Worm (Caenorhabditis elegans) whole organism, L4 larva: ENCODE measurements around the gene T03F6.4.

Experiments used
- aha-1 ChIP-seq: fragments of 150-350 bp; peaks from one replicate; lab custom pipeline; 2014; ENCODE audit warnings: missing biosample characterization, missing genetic modification characterization
- lin-39 ChIP-seq: fragments of 150-350 bp; optimal IDR thresholded peaks from 2 replicates; lab custom pipeline; 2014; ENCODE audit warnings: missing biosample characterization, missing genetic modification reagents, missing genetic modification characterization
- lir-3 ChIP-seq: sonication (generic microtip); optimal IDR thresholded peaks from 2 replicates; lab custom pipeline; 2016; ENCODE audit warnings: mild to moderate bottlenecking, missing genetic modification characterization, missing compliant biosample characterization
- mxl-2 ChIP-seq: fragments of 200-800 bp; sonication (Bioruptor generic); conservative IDR thresholded peaks from 2 replicates; pipeline ENCODE4 v1.3.6; 2022; ENCODE audit warnings: missing genetic modification reagents, missing genetic modification characterization, missing compliant biosample characterization
- nhr-28 ChIP-seq: fragments of 150-350 bp; optimal IDR thresholded peaks from 2 replicates; lab custom pipeline; 2014; ENCODE audit warnings: missing biosample characterization, missing genetic modification characterization

DNA sequence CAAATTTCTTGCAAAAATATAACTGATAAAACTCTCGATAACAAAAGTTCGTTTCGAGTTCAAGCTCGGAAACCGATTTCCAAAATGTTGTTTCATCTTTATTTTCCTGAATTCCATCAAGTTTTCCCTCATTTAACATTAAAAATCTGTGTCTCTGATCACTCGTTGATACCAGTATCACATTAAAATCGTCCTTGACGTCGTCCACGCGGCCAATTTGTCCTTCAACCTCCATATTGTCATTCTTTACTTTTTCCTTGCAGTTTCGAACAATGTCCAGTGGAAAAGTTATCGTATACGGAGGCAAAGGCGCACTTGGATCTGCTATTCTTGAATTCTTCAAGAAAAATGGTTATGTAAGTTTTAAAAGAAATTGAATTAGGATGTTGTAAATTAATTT lies 7.7 kb downstream of the T03F6.4 start, which contains the start of gene qdpr-1:
- TF ChIP-seq nhr-28 (tag; lab: Kevin White, UChicago) (no peak), lin-39 (tag; lab: Kevin White, UChicago) (no peak), aha-1 (tag; lab: Kevin White, UChicago) (no peak), mxl-2 (no peak), lir-3 (tag; lab: Kevin White, UChicago) (no peak)
